Fruit fly (Drosophila melanogaster) whole organism, embryonic: ENCODE measurements around the gene Syx13.

ENCODE experiments used
- Aef1 ChIP-seq: fragments of 200-800 bp; sonication (Bioruptor generic); IDR thresholded peaks from 3 replicates; pipeline ENCODE4 v1.3.6; 2022; ENCODE audit warnings: missing biosample characterization, missing genetic modification characterization
- B-H1 ChIP-seq: fragments of 200-800 bp; sonication (Bioruptor generic); IDR thresholded peaks from 3 replicates; pipeline ENCODE4 v1.3.6; 2022; ENCODE audit warnings: missing biosample characterization, missing genetic modification characterization
- B-H2 ChIP-seq: fragments of 200-800 bp; sonication (Bioruptor generic); optimal IDR thresholded peaks from 2 replicates; lab custom pipeline; 2018; ENCODE audit warnings: missing biosample characterization, mild to moderate bottlenecking, missing genetic modification characterization
- CG11504 ChIP-seq: fragments of 200-800 bp; sonication (Bioruptor generic); optimal IDR thresholded peaks from 3 replicates; lab custom pipeline; 2019; ENCODE audit warnings: missing biosample characterization, mild to moderate bottlenecking, missing genetic modification characterization, moderate library complexity
- CG1233 ChIP-seq: fragments of 200-800 bp; sonication (Bioruptor generic); optimal IDR thresholded peaks from 4 replicates; lab custom pipeline; 2018; ENCODE audit warnings: missing biosample characterization, mild to moderate bottlenecking, missing genetic modification characterization
- CG12769 ChIP-seq: fragments of 200-800 bp; sonication (Bioruptor generic); optimal IDR thresholded peaks from 2 replicates; lab custom pipeline; 2019; ENCODE audit warnings: missing biosample characterization, mild to moderate bottlenecking, missing genetic modification characterization, moderate library complexity
- CG14441 ChIP-seq: fragments of 200-800 bp; sonication (Bioruptor generic); IDR thresholded peaks from 2 replicates; pipeline ENCODE4 v1.3.6; 2022; ENCODE audit warnings: missing biosample characterization, missing genetic modification characterization
- CG1603 ChIP-seq: fragments of 200-800 bp; sonication (Bioruptor generic); optimal IDR thresholded peaks from 2 replicates; lab custom pipeline; 2019; ENCODE audit warnings: missing biosample characterization, mild to moderate bottlenecking, missing genetic modification characterization, moderate library complexity
- CG2712 ChIP-seq: fragments of 200-800 bp; optimal IDR thresholded peaks from 3 replicates; lab custom pipeline; 2019; ENCODE audit warnings: missing biosample characterization, mild to moderate bottlenecking, missing genetic modification characterization, moderate library complexity
- CG32772 ChIP-seq: fragments of 200-800 bp; sonication (Bioruptor generic); IDR thresholded peaks from 2 replicates; pipeline ENCODE4 v1.3.6; 2022; ENCODE audit warnings: missing biosample characterization, missing genetic modification characterization
- CG3726 ChIP-seq: fragments of 200-800 bp; sonication (Bioruptor generic); IDR thresholded peaks from 3 replicates; pipeline ENCODE4, ENCODE4 v1.3.6; 2022; ENCODE audit warnings: missing biosample characterization, missing genetic modification characterization
- CG42726 ChIP-seq: fragments of 200-800 bp; sonication (Bioruptor generic); IDR thresholded peaks from 2 replicates; pipeline ENCODE4 v1.3.6; 2022; ENCODE audit warnings: missing biosample characterization, missing genetic modification characterization; ENCODE audit not compliant: partially characterized antibody
- CG7556 ChIP-seq: fragments of 200-800 bp; sonication (Bioruptor generic); optimal IDR thresholded peaks from 2 replicates; lab custom pipeline; 2017; ENCODE audit warnings: missing biosample characterization, mild to moderate bottlenecking, missing genetic modification characterization
- CG7987 ChIP-seq: fragments of 200-800 bp; sonication (Bioruptor generic); optimal IDR thresholded peaks from 2 replicates; lab custom pipeline; 2018; ENCODE audit warnings: missing biosample characterization, mild to moderate bottlenecking, missing genetic modification characterization, moderate library complexity
- CG9609 ChIP-seq: fragments of 200-800 bp; sonication (Bioruptor generic); optimal IDR thresholded peaks from 3 replicates; lab custom pipeline; 2016; ENCODE audit warnings: missing biosample characterization, missing genetic modification characterization
- Dbx ChIP-seq: fragments of 200-800 bp; sonication (Bioruptor generic); IDR thresholded peaks from 3 replicates; pipeline ENCODE4 v1.3.6; 2022; ENCODE audit warnings: missing biosample characterization, missing genetic modification characterization
- Dp ChIP-seq: fragments of 200-800 bp; sonication (Bioruptor generic); optimal IDR thresholded peaks from 2 replicates; lab custom pipeline; 2018; ENCODE audit warnings: missing biosample characterization, mild to moderate bottlenecking, missing genetic modification characterization, moderate library complexity
- Dref ChIP-seq: fragments of 200-800 bp; sonication (Bioruptor generic); IDR thresholded peaks from 2 replicates; pipeline ENCODE4 v1.3.6; 2022; ENCODE audit warnings: missing biosample characterization, missing genetic modification characterization
- E2f2 ChIP-seq: fragments of 200-800 bp; sonication (Bioruptor generic); IDR thresholded peaks from 2 replicates; pipeline ENCODE4 v1.3.6; 2022; ENCODE audit warnings: missing biosample characterization, missing genetic modification characterization
- Ets65A ChIP-seq: fragments of 200-800 bp; sonication (Bioruptor generic); peaks from one replicate; lab custom pipeline; 2016; ENCODE audit warnings: missing biosample characterization, missing genetic modification characterization
- Hey ChIP-seq: fragments of 200-800 bp; sonication (Bioruptor generic); optimal IDR thresholded peaks from 3 replicates; lab custom pipeline; 2018; ENCODE audit warnings: missing biosample characterization, mild to moderate bottlenecking, missing genetic modification characterization
- Hmx ChIP-seq: fragments of 200-800 bp; sonication (Bioruptor generic); optimal IDR thresholded peaks from 2 replicates; lab custom pipeline; 2016; ENCODE audit warnings: missing biosample characterization, missing genetic modification characterization
- Max ChIP-seq: fragments of 200-800 bp; sonication (Bioruptor generic); optimal IDR thresholded peaks from 2 replicates; lab custom pipeline; 2016; ENCODE audit warnings: missing biosample characterization, mild to moderate bottlenecking, missing genetic modification characterization
- Med ChIP-seq: fragments of 200-800 bp; sonication (Bioruptor generic); peaks from one replicate; lab custom pipeline; 2016; ENCODE audit warnings: missing biosample characterization, missing genetic modification characterization, mild to moderate bottlenecking, inconsistent platforms, moderate library complexity
- Pdp1 ChIP-seq, 2 experiments: fragments of 200-800 bp; sonication (Bioruptor generic); optimal IDR thresholded peaks; 3 replicates each; lab custom pipeline; 2016; ENCODE audit warnings: missing biosample characterization in 2 of 2, missing genetic modification characterization in 2 of 2, mild to moderate bottlenecking in 1 of 2, moderate library complexity in 1 of 2
- Rfx ChIP-seq: fragments of 200-800 bp; sonication (Bioruptor generic); IDR thresholded peaks from 2 replicates; pipeline ENCODE4 v1.3.6; 2022; ENCODE audit warnings: missing biosample characterization, missing genetic modification characterization
- Taf1 ChIP-seq: fragments of 200-800 bp; sonication (Bioruptor generic); IDR thresholded peaks from 2 replicates; pipeline ENCODE4 v1.3.6; 2022; ENCODE audit warnings: missing biosample characterization, missing genetic modification characterization
- ac ChIP-seq: fragments of 200-800 bp; sonication (Bioruptor generic); optimal IDR thresholded peaks from 3 replicates; lab custom pipeline; 2017; ENCODE audit warnings: missing biosample characterization, mild to moderate bottlenecking, missing genetic modification characterization
- dm ChIP-seq: fragments of 200-800 bp; sonication (Bioruptor generic); optimal IDR thresholded peaks from 3 replicates; lab custom pipeline; 2016; ENCODE audit warnings: missing biosample characterization, missing genetic modification characterization
- fd102C ChIP-seq: fragments of 200-800 bp; sonication (Bioruptor generic); optimal IDR thresholded peaks from 2 replicates; lab custom pipeline; 2018; ENCODE audit warnings: missing biosample characterization, mild to moderate bottlenecking, missing genetic modification characterization, moderate library complexity
- gt ChIP-seq: fragments of 200-800 bp; sonication (Bioruptor generic); IDR thresholded peaks from 2 replicates; pipeline ENCODE4 v1.3.6; 2022; ENCODE audit warnings: missing biosample characterization, missing genetic modification characterization
- kay ChIP-seq: fragments of 200-800 bp; sonication (Bioruptor generic); optimal IDR thresholded peaks from 2 replicates; lab custom pipeline; 2016; ENCODE audit warnings: missing biosample characterization, missing genetic modification characterization
- lab ChIP-seq: fragments of 200-800 bp; sonication (Bioruptor generic); optimal IDR thresholded peaks from 3 replicates; lab custom pipeline; 2017; ENCODE audit warnings: missing biosample characterization, missing genetic modification characterization, mild to moderate bottlenecking, moderate library complexity, missing genetic modification reagents
- lola ChIP-seq, 3 experiments: fragments of >200 bp in 2 of 3; fragments of 200-800 bp in 1 of 3; sonication (Bioruptor generic) in 1 of 3; optimal IDR thresholded peaks; 2 replicates each; lab custom pipeline; 2017 to 2019; ENCODE audit warnings: missing biosample characterization in 3 of 3, missing genetic modification characterization in 3 of 3, mild to moderate bottlenecking in 1 of 3, moderate library complexity in 1 of 3
- pita ChIP-seq: fragments of 200-800 bp; sonication (Bioruptor generic); optimal IDR thresholded peaks from 2 replicates; lab custom pipeline; 2017; ENCODE audit warnings: missing biosample characterization, mild to moderate bottlenecking, missing genetic modification characterization
- ranshi ChIP-seq: fragments of 200-800 bp; sonication (Bioruptor generic); IDR thresholded peaks from 2 replicates; pipeline ENCODE4 v1.3.6; 2022; ENCODE audit warnings: missing biosample characterization, missing genetic modification characterization
- ro ChIP-seq: fragments of 200-800 bp; sonication (Bioruptor generic); IDR thresholded peaks from 2 replicates; pipeline ENCODE4 v1.3.6; 2022; ENCODE audit warnings: missing biosample characterization, missing genetic modification characterization
- row ChIP-seq: fragments of 200-800 bp; sonication (Bioruptor generic); IDR thresholded peaks from 3 replicates; pipeline ENCODE4 v1.3.6; 2022; ENCODE audit warnings: missing biosample characterization, missing genetic modification characterization
- sd ChIP-seq: fragments of 200-800 bp; sonication (Bioruptor generic); optimal IDR thresholded peaks from 3 replicates; lab custom pipeline; 2018; ENCODE audit warnings: missing biosample characterization, mild to moderate bottlenecking, missing genetic modification characterization, moderate library complexity
- sens-2 ChIP-seq: fragments of 200-800 bp; sonication (Bioruptor generic); IDR thresholded peaks from 2 replicates; pipeline ENCODE4 v1.3.6; 2022; ENCODE audit warnings: missing biosample characterization, missing genetic modification characterization
- shn ChIP-seq: fragments of 200-800 bp; sonication (Bioruptor generic); optimal IDR thresholded peaks from 3 replicates; lab custom pipeline; 2016; ENCODE audit warnings: missing biosample characterization, missing genetic modification characterization
- so ChIP-seq: fragments of 200-800 bp; sonication (Bioruptor generic); IDR thresholded peaks from 3 replicates; pipeline ENCODE4 v1.3.6; 2022; ENCODE audit warnings: missing biosample characterization, missing genetic modification characterization
- sob ChIP-seq: fragments of 200-800 bp; sonication (Bioruptor generic); IDR thresholded peaks from 2 replicates; pipeline ENCODE4 v1.3.6; 2022; ENCODE audit warnings: missing biosample characterization, missing genetic modification characterization
- sr ChIP-seq: fragments of 200-800 bp; sonication (Bioruptor generic); IDR thresholded peaks from 3 replicates; pipeline ENCODE4 v1.3.6; 2022; ENCODE audit warnings: missing biosample characterization, missing genetic modification characterization
- stwl ChIP-seq: fragments of 200-800 bp; sonication (Bioruptor generic); optimal IDR thresholded peaks from 3 replicates; lab custom pipeline; 2018; ENCODE audit warnings: missing biosample characterization, mild to moderate bottlenecking, missing genetic modification characterization, moderate library complexity
- trem ChIP-seq: fragments of 200-800 bp; optimal IDR thresholded peaks from 3 replicates; lab custom pipeline; 2019; ENCODE audit warnings: missing biosample characterization, mild to moderate bottlenecking, missing genetic modification characterization, moderate library complexity
- twi ChIP-seq: fragments of 200-800 bp; optimal IDR thresholded peaks from 2 replicates; lab custom pipeline; 2019; ENCODE audit warnings: missing biosample characterization, mild to moderate bottlenecking, missing genetic modification characterization, moderate library complexity
- zen ChIP-seq: fragments of 200-800 bp; sonication (Bioruptor generic); optimal IDR thresholded peaks from 3 replicates; lab custom pipeline; 2018; ENCODE audit warnings: missing biosample characterization, mild to moderate bottlenecking, missing genetic modification characterization, moderate library complexity
- zen2 ChIP-seq: fragments of 200-800 bp; sonication (Bioruptor generic); IDR thresholded peaks from 3 replicates; pipeline ENCODE4 v1.3.6; 2022; ENCODE audit warnings: missing biosample characterization, missing genetic modification characterization; ENCODE audit not compliant: partially characterized antibody

Syx13 gene

dm6 chr3L:13022160-13022853 lies 21.9 kb upstream of the Syx13 start, which contains the start of gene Adk2 (continued):
- TF ChIP-seq ac (GFP tag; lab: Kevin White, UChicago) (no peak), ranshi (GFP tag; lab: Robert Waterston, UW) (peak; percentile 55; the same call in 1 of the 2 replicates), Taf1 (GFP tag; lab: Robert Waterston, UW) (peak; percentile 49; the same call in 1 of the 2 replicates), CG12769 (peak; percentile 48), Aef1 (GFP tag; lab: Robert Waterston, UW) (peak; percentile 40; the same call in 2 of the 3 replicates), Med (GFP tag; lab: Kevin White, UChicago) (peak; percentile 89), CG3726 (GFP tag; lab: Robert Waterston, UW) (peak; percentile 58; the same call in 1 of the 3 replicates), Rfx (GFP tag; lab: Robert Waterston, UW) (peak; percentile 83), shn (GFP tag; lab: Kevin White, UChicago) (no peak), stwl (tag; lab: Kevin White, UChicago) (peak; percentile 27), E2f2 (GFP tag; lab: Robert Waterston, UW) (peak; percentile 20; the same call in 1 of the 2 replicates), Dref (peak; percentile 54), B-H1 (GFP tag; lab: Robert Waterston, UW) (peak; percentile 20; the same call in 2 of the 3 replicates), B-H2 (GFP tag; lab: Kevin White, UChicago) (peak; percentile 31), pita (GFP tag; lab: Kevin White, UChicago) (no peak), Hmx (GFP tag; lab: Kevin White, UChicago) (no peak), twi (tag; lab: Kevin White, UChicago) (peak; percentile 4), kay (GFP tag; lab: Kevin White, UChicago) (peak; percentile 0), Max (peak; percentile 28), Ets65A (GFP tag; lab: Kevin White, UChicago) (peak; percentile 45), Hey (tag; lab: Kevin White, UChicago) (no peak), lab (GFP tag; lab: Kevin White, UChicago) (peak; percentile 22), CG11504 (tag; lab: Kevin White, UChicago) (peak; percentile 22), zen (tag; lab: Kevin White, UChicago) (no peak), zen2 (GFP tag; lab: Robert Waterston, UW) (no peak), sr (GFP tag; lab: Robert Waterston, UW) (0 out of 3 replicates have a peak, but pooled peaks have one; percentile 43), Dp (peak; percentile 16), Pdp1 (GFP tag; optimal IDR thresholded peaks at IDR 0.05; lab: Kevin White, UChicago) (peak in 1 of 2 experiments; percentile 89), CG42726 (GFP tag; lab: Robert Waterston, UW) (0 out of 2 replicates have a peak, but pooled peaks have one; percentile 56), Dbx (GFP tag; lab: Robert Waterston, UW) (peak; percentile 55; the same call in 2 of the 3 replicates), CG7987 (GFP tag; lab: Kevin White, UChicago) (peak; percentile 34), fd102C (GFP tag; lab: Kevin White, UChicago) (no peak), CG2712 (tag; lab: Kevin White, UChicago) (no peak), so (0 out of 3 replicates have a peak, but pooled peaks have one; percentile 34), CG9609 (GFP tag; lab: Kevin White, UChicago) (peak; percentile 12), CG32772 (peak; percentile 31; the same call in 1 of the 2 replicates), lola (GFP tag; optimal IDR thresholded peaks at IDR 0.05; lab: Kevin White, UChicago) (no peak), CG7556 (GFP tag; lab: Kevin White, UChicago) (no peak), sd (tag; lab: Kevin White, UChicago) (peak; percentile 82), dm (GFP tag; lab: Kevin White, UChicago) (peak; percentile 62), CG1233 (GFP tag; lab: Kevin White, UChicago) (no peak), CG1603 (tag; lab: Kevin White, UChicago) (peak; percentile 66), row (GFP tag; lab: Robert Waterston, UW) (peak; percentile 73), sob (GFP tag; lab: Robert Waterston, UW) (peak; percentile 23; the same call in 1 of the 2 replicates), trem (tag; lab: Kevin White, UChicago) (no peak), ro (GFP tag; lab: Robert Waterston, UW) (0 out of 2 replicates have a peak, but pooled peaks have one; percentile 27), sens-2 (no peak), CG14441 (GFP tag; lab: Robert Waterston, UW) (peak; percentile 55), gt (GFP tag; lab: Robert Waterston, UW) (0 out of 2 replicates have a peak, but pooled peaks have one; percentile 14)
